Fruit fly (Drosophila melanogaster) whole organism, pupa: ENCODE data around the gene CG1910.

Experiments
- CG10348 ChIP-seq: fragments of 200-800 bp; sonication (Bioruptor generic); IDR thresholded peaks from 2 replicates; pipeline ENCODE4 v1.3.6; 2022; ENCODE audit warnings: missing biosample characterization, missing genetic modification characterization
- CG12605 ChIP-seq: fragments of 200-800 bp; sonication (Bioruptor generic); IDR thresholded peaks from 2 replicates; pipeline ENCODE4 v1.3.6; 2022; ENCODE audit warnings: missing biosample characterization, missing genetic modification characterization
- CG13204 ChIP-seq: fragments of 200-800 bp; sonication (Bioruptor generic); optimal IDR thresholded peaks from 2 replicates; lab custom pipeline; 2018; ENCODE audit warnings: missing biosample characterization, mild to moderate bottlenecking, missing genetic modification characterization, moderate library complexity
- CG14655 ChIP-seq: fragments of 200-800 bp; sonication (Bioruptor generic); optimal IDR thresholded peaks from 3 replicates; lab custom pipeline; 2017; ENCODE audit warnings: mild to moderate bottlenecking, missing biosample characterization, missing genetic modification reagents, missing genetic modification characterization
- CG15710 ChIP-seq: fragments of 200-800 bp; sonication (Bioruptor generic); optimal IDR thresholded peaks from 2 replicates; lab custom pipeline; 2018; ENCODE audit warnings: missing biosample characterization, mild to moderate bottlenecking, missing genetic modification characterization, moderate library complexity
- CG17806 ChIP-seq: fragments of 200-800 bp; sonication (Bioruptor generic); optimal IDR thresholded peaks from 2 replicates; lab custom pipeline; 2018; ENCODE audit warnings: missing biosample characterization, mild to moderate bottlenecking, missing genetic modification characterization, moderate library complexity
- CG32121 ChIP-seq: fragments of 200-800 bp; sonication (Bioruptor generic); IDR thresholded peaks from 2 replicates; pipeline ENCODE4 v1.3.6; 2022; ENCODE audit warnings: missing biosample characterization, missing genetic modification characterization
- CG34367 ChIP-seq: fragments of 200-800 bp; sonication (Bioruptor generic); optimal IDR thresholded peaks from 2 replicates; lab custom pipeline; 2018; ENCODE audit warnings: missing biosample characterization, mild to moderate bottlenecking, missing genetic modification characterization
- CG4496 ChIP-seq: fragments of 200-800 bp; sonication (Bioruptor generic); IDR thresholded peaks from 3 replicates; pipeline ENCODE4 v1.3.6; 2022; ENCODE audit warnings: missing biosample characterization, missing genetic modification characterization
- CG8159 ChIP-seq: fragments of 200-800 bp; sonication (Bioruptor generic); optimal IDR thresholded peaks from 3 replicates; lab custom pipeline; 2018; ENCODE audit warnings: missing biosample characterization, mild to moderate bottlenecking, missing genetic modification characterization, moderate library complexity
- CG8301 ChIP-seq: fragments of 200-800 bp; sonication (Bioruptor generic); optimal IDR thresholded peaks from 2 replicates; lab custom pipeline; 2018; ENCODE audit warnings: missing biosample characterization, mild to moderate bottlenecking, missing genetic modification characterization
- CG9948 ChIP-seq: fragments of 200-800 bp; sonication (Bioruptor generic); optimal IDR thresholded peaks from 2 replicates; lab custom pipeline; 2018; ENCODE audit warnings: missing biosample characterization, mild to moderate bottlenecking, missing genetic modification characterization, moderate library complexity
- D1 ChIP-seq: fragments of 200-800 bp; sonication (Bioruptor generic); optimal IDR thresholded peaks from 2 replicates; lab custom pipeline; 2018; ENCODE audit warnings: missing biosample characterization, mild to moderate bottlenecking, missing genetic modification characterization, moderate library complexity
- EcR ChIP-seq: fragments of 200-800 bp; sonication (Bioruptor generic); optimal IDR thresholded peaks from 3 replicates; lab custom pipeline; 2019; ENCODE audit warnings: missing biosample characterization, missing genetic modification characterization, mild to moderate bottlenecking, moderate library complexity, missing genetic modification reagents
- Ets98B ChIP-seq: fragments of 200-800 bp; sonication (Bioruptor generic); IDR thresholded peaks from 2 replicates; pipeline ENCODE4 v1.3.6; 2022; ENCODE audit warnings: missing biosample characterization, missing genetic modification characterization
- Pif1A ChIP-seq: fragments of 200-800 bp; sonication (Bioruptor generic); optimal IDR thresholded peaks from 3 replicates; lab custom pipeline; 2016; ENCODE audit warnings: missing biosample characterization, missing genetic modification characterization
- Pif1B ChIP-seq: fragments of 200-800 bp; sonication (Bioruptor generic); optimal IDR thresholded peaks from 3 replicates; lab custom pipeline; 2016; ENCODE audit warnings: missing biosample characterization, missing genetic modification characterization
- Snoo ChIP-seq: fragments of 200-800 bp; sonication (Bioruptor generic); optimal IDR thresholded peaks from 3 replicates; lab custom pipeline; 2017; ENCODE audit warnings: missing biosample characterization, mild to moderate bottlenecking, missing genetic modification characterization, inconsistent platforms
- fd96Ca ChIP-seq: fragments of 200-800 bp; sonication (Bioruptor generic); IDR thresholded peaks from 3 replicates; pipeline ENCODE4 v1.3.6; 2022; ENCODE audit warnings: missing biosample characterization, missing genetic modification characterization
- gl ChIP-seq: fragments of 200-800 bp; sonication (Bioruptor generic); optimal IDR thresholded peaks from 2 replicates; lab custom pipeline; 2018; ENCODE audit warnings: missing biosample characterization, mild to moderate bottlenecking, missing genetic modification characterization
- rn ChIP-seq: fragments of 200-800 bp; sonication (Bioruptor generic); IDR thresholded peaks from 2 replicates; pipeline ENCODE4 v1.3.6; 2022; ENCODE audit warnings: missing biosample characterization, missing genetic modification characterization

CG1910 gene

dm6 chr3R:31736776-31737175 lies 10.7 kb upstream of the CG1910 start, which contains the start of the genes CstF50 and CG11563:
Gene CstF50 (minus strand): TSS chr3R:31736963.
Gene CG11563 (plus strand): TSS chr3R:31737035.
- TF ChIP-seq CG14655 (GFP tag; lab: Kevin White, UChicago) = no peak
- TF ChIP-seq CG34367 (tag; lab: Kevin White, UChicago) = no peak
- no peak for TF ChIP-seq CG4496 (GFP tag; lab: Robert Waterston, UW)
- TF ChIP-seq CG13204 (GFP tag; lab: Kevin White, UChicago) = no peak
- TF ChIP-seq D1 (tag; lab: Kevin White, UChicago) = no peak
- TF ChIP-seq CG10348 (GFP tag; lab: Robert Waterston, UW) = no peak
- TF ChIP-seq Snoo = no peak
- TF ChIP-seq Ets98B (GFP tag; lab: Robert Waterston, UW) = no peak
- no peak for TF ChIP-seq rn (GFP tag; lab: Robert Waterston, UW)
- no peak for TF ChIP-seq CG8159 (tag; lab: Kevin White, UChicago)
- TF ChIP-seq gl = no peak
- no peak for TF ChIP-seq Pif1A (GFP tag; lab: Kevin White, UChicago)
- TF ChIP-seq CG9948 (tag; lab: Kevin White, UChicago) = no peak
- no peak for TF ChIP-seq CG12605 (GFP tag; lab: Robert Waterston, UW)
- TF ChIP-seq CG15710 (tag; lab: Kevin White, UChicago) = no peak
- no peak for TF ChIP-seq CG32121

- no peak for TF ChIP-seq CG34367 (tag; lab: Kevin White, UChicago)
- no peak for TF ChIP-seq CG12605 (GFP tag; lab: Robert Waterston, UW)
- TF ChIP-seq Snoo = no peak
- TF ChIP-seq CG8301 (tag; lab: Kevin White, UChicago) = no peak
- TF ChIP-seq Ets98B (GFP tag; lab: Robert Waterston, UW) = no peak
- TF ChIP-seq, all 21 proteins: peak for 0
Observed at dm6 chr3R:31738060-31738619, 9.3 kb upstream of the CG1910 start, which contains the start of gene eEF1alpha2. Gene eEF1alpha2 (plus strand): TSS chr3R:31738468.

DNA sequence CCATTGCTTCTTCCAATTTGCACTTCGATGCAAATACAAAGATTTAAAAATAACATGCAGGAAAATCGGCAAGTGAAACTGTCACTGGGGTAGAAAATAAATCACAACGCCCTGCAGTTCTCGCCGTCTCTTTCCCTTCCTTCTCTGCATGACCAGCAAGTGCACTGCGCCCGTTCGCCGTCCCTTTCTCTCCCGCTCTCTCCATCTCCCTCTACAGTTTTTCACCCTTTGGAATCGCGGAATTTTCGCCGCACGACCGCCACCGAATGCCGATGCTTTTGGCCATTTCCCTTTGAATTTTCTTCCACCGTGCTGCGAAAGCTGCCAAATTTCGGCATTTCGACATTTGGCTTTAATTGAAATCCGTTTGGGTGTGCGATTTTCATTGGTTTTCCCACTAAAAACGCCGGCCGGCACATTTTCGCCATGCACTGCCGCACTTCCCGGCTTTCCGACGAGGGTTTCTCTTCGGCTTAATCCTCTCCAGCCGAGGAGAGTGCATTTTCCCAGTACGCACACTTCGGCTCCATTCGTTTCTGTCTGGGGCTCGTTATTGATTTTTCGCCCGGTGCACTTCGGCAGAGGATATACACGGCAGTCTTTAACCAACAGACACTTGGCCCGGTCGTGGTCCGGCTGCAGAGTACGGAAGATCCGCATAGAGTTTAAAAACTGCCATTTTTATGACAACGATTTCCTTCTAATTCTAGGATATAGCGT lies 8.2 kb upstream of the CG1910 start:
- TF ChIP-seq CG14655 (GFP tag; lab: Kevin White, UChicago) (no peak), Pif1A (GFP tag; lab: Kevin White, UChicago) (no peak), CG4496 (GFP tag; lab: Robert Waterston, UW) (no peak), rn (GFP tag; lab: Robert Waterston, UW) (no peak), Snoo (no peak), D1 (tag; lab: Kevin White, UChicago) (no peak), CG8301 (tag; lab: Kevin White, UChicago) (no peak), CG17806 (tag; lab: Kevin White, UChicago) (no peak), EcR (GFP tag; lab: Kevin White, UChicago) (no peak), CG13204 (GFP tag; lab: Kevin White, UChicago) (no peak), Ets98B (GFP tag; lab: Robert Waterston, UW) (0 out of 2 replicates have a peak, but pooled peaks have one; percentile 30), CG32121 (peak; percentile 66), CG15710 (tag; lab: Kevin White, UChicago) (no peak), CG34367 (tag; lab: Kevin White, UChicago) (no peak)

DNA sequence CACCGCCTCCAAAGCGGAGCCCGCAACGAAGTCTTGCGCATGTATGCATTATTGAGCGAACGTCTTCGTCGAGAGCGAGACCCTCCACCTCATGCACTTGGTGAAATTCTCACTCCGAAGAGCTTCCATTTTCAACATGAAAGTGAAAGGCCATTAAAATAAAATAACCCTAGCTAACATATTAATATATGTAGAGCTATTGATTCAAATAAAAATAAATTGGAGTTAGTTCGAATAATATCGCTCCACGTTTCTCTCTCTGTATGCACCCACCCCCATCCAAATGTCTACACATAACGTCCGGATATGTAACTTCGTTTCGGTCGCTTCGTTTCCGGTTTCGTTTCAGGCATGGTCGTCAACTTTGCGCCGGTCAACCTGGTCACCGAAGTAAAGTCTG lies 6.2 kb upstream of the CG1910 start:
- TF ChIP-seq fd96Ca (GFP tag; lab: Robert Waterston, UW) (0 out of 3 replicates have a peak, but pooled peaks have one; percentile 40), CG17806 (tag; lab: Kevin White, UChicago) (no peak), CG15710 (tag; lab: Kevin White, UChicago) (peak; percentile 8), CG4496 (GFP tag; lab: Robert Waterston, UW) (peak; percentile 46; the same call in 1 of the 3 replicates), Ets98B (GFP tag; lab: Robert Waterston, UW) (no peak), CG8301 (tag; lab: Kevin White, UChicago) (no peak), EcR (GFP tag; lab: Kevin White, UChicago) (no peak), CG32121 (no peak)

DNA sequence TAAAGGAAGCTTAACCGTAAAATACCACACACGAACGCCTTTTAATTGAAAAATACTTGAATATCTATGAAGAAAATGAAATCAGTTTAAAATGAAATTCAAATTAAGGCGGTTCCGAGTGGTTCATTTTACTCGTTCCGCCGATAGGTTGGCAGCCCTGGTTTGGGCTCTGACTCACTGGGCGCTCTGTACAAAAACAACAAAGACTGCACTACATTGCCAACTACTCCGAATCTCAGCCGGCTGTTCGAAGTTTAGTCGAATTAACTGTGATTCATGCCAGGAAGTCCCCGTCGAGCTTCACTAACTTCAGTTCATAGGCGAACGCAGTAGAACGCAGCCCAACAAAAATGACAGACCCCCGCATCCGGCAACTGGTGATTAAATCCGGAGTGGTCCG lies 4.2 kb upstream of the CG1910 start, which contains the start of gene Tbca:
Gene Tbca, plus strand, starts transcription at position 212 of the 400 bp plus-strand sequence.
- TF ChIP-seq Pif1A (GFP tag; lab: Kevin White, UChicago) (no peak), CG12605 (GFP tag; lab: Robert Waterston, UW) (0 out of 2 replicates have a peak, but pooled peaks have one; percentile 8), CG8301 (tag; lab: Kevin White, UChicago) (no peak), CG8159 (tag; lab: Kevin White, UChicago) (no peak), CG17806 (tag; lab: Kevin White, UChicago) (peak; percentile 11), Pif1B (GFP tag; lab: Kevin White, UChicago) (no peak), CG15710 (tag; lab: Kevin White, UChicago) (no peak), CG9948 (tag; lab: Kevin White, UChicago) (no peak), CG10348 (GFP tag; lab: Robert Waterston, UW) (no peak), Snoo (no peak), CG32121 (no peak), CG4496 (GFP tag; lab: Robert Waterston, UW) (peak; percentile 61; the same call in 2 of the 3 replicates), EcR (GFP tag; lab: Kevin White, UChicago) (no peak), Ets98B (GFP tag; lab: Robert Waterston, UW) (no peak), CG14655 (GFP tag; lab: Kevin White, UChicago) (no peak), fd96Ca (GFP tag; lab: Robert Waterston, UW) (no peak), CG13204 (GFP tag; lab: Kevin White, UChicago) (no peak), CG34367 (tag; lab: Kevin White, UChicago) (no peak), D1 (tag; lab: Kevin White, UChicago) (no peak), gl (peak; percentile 49), rn (GFP tag; lab: Robert Waterston, UW) (no peak)
